Worm (Caenorhabditis elegans): ENCODE results near the gene R08A2.5.
"Not testable (repeated sequence)": the region's sequence is repeated elsewhere in the genome, so short reads cannot be mapped to it uniquely, and the experiment has no call there.

DNA sequence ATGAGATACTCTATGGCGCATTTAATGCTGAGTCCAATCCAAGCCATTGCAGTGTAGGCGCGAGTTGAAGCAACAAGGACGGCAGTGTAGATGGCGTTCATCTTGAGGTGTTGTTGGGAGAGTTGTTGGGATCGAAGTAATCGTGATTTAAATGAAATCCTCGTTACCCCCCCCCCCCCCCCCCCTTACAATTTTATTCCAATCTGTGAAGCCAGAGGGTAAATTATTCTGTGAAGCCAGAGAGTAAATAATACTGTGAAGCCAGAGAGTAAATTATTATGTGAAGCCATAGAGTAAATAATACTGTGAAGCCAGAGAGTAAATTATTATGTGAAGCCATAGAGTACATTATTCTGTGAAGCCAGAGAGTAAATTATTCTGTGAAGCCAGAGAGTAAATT is 37.9 kb downstream of the R08A2.5 start, which contains the start of gene nspa-10:
- TF ChIP-seq cog-1 (tag; optimal IDR thresholded peaks at IDR 0.05); flt-1 (GFP tag; IDR thresholded peaks at IDR 0.05); klf-2 (GFP tag; conservative IDR thresholded peaks at IDR 0.05); ref-1 (GFP tag; conservative IDR thresholded peaks at IDR 0.05); med-1 (GFP tag; optimal IDR thresholded peaks at IDR 0.05; ENCODE audit: insufficient read depth); tab-1 (GFP tag; IDR thresholded peaks at IDR 0.05); ztf-23 (GFP tag; IDR thresholded peaks at IDR 0.05): not testable (repeated sequence)

Data from whole organism, midembryonic.